ENCODE assay signal across 4 worm cellular contexts in genomic region chrIII:1965161-1965560, ce11.
A peak's percentile ranks its signal among the peaks of the same experiment; 100 is the strongest.
TF ChIP-seq lines count a peak whose summit lies in the region.

No protein-coding gene starts in this region.

TF ChIP-seq in whole organism, L3 larva, 47 proteins besides CTCF, POLR2A, EP300 and RAD21:
- peak; percentile 91 for TF ChIP-seq ceh-28 (tag; optimal IDR thresholded peaks at IDR 0.05; lab: Kevin White, UChicago)

TF ChIP-seq in whole organism, L4 larva, 104 proteins besides CTCF, POLR2A, EP300 and RAD21:
- TF ChIP-seq ceh-28 (tag; optimal IDR thresholded peaks at IDR 0.05; lab: Kevin White, UChicago): peak; percentile 83

TF ChIP-seq in whole organism, late embryonic, 69 proteins besides CTCF, POLR2A, EP300 and RAD21:
- peak; percentile 70 for TF ChIP-seq ceh-48 (tag; optimal IDR thresholded peaks at IDR 0.05; lab: Kevin White, UChicago)

TF ChIP-seq in whole organism, midembryonic, 9 proteins besides CTCF, POLR2A, EP300 and RAD21:
- peak; percentile 75 for TF ChIP-seq T22C8.4 (GFP tag; IDR thresholded peaks at IDR 0.05; lab: Robert Waterston, UW)
